Worm (Caenorhabditis elegans): ENCODE measurements around the gene F10E9.4.
A peak's percentile ranks its signal among the peaks of the same experiment; 100 is the strongest.

The F10E9.4 gene

DNA sequence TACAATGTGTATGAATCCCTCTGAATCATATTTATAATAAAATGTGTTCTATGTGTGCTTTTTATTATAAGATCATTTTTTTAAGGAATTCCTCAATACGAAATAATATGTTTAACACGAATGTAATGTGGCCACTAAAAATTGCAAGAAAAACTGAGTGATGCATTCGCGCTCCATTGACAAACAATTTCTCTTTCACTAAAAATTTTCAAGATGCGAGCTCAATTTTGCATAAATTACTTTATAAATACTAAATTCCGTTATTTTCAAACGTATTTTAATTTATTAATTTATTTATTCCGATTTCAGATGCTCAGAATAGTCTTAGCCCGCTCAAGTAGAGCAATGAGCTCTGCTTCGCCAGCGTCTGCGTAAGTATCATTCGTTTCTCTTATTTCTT is 42.6 kb upstream of the F10E9.4 start, which contains the start of gene mrps-9 (continued):
- peak; percentile 78 for TF ChIP-seq blmp-1 (tag; optimal IDR thresholded peaks at IDR 0.05)
- no peak for TF ChIP-seq isw-1 (GFP tag; IDR thresholded peaks at IDR 0.05)
- TF ChIP-seq xbp-1 (tag; optimal IDR thresholded peaks at IDR 0.05): peak; percentile 9
- TF ChIP-seq nhr-77 (tag; optimal IDR thresholded peaks at IDR 0.05): no peak
- TF ChIP-seq ces-1 (GFP tag; optimal IDR thresholded peaks at IDR 0.05): no peak
- no peak for TF ChIP-seq C34B4.2 (tag; optimal IDR thresholded peaks at IDR 0.05)
- TF ChIP-seq pax-3 (tag; optimal IDR thresholded peaks at IDR 0.05): no peak
- TF ChIP-seq vab-15 (tag; optimal IDR thresholded peaks at IDR 0.05): no peak
- peak in 1 of 2 experiments; percentile 60 for TF ChIP-seq lsy-2 (tag; optimal IDR thresholded peaks at IDR 0.05)
- peak; percentile 26 for TF ChIP-seq rnt-1 (tag; optimal IDR thresholded peaks at IDR 0.05)
- TF ChIP-seq mef-2 (tag; optimal IDR thresholded peaks at IDR 0.05): no peak
- no peak for TF ChIP-seq skn-1 (tag; optimal IDR thresholded peaks at IDR 0.05)
- no peak for TF ChIP-seq Y116A8C.19 (tag; optimal IDR thresholded peaks at IDR 0.05; ENCODE audit: borderline replicate concordance)
- no peak for TF ChIP-seq ceh-63 (GFP tag; optimal IDR thresholded peaks at IDR 0.05)
- no peak for TF ChIP-seq tlp-1 (tag; optimal IDR thresholded peaks at IDR 0.05)
- TF ChIP-seq zip-4 (GFP tag; optimal IDR thresholded peaks at IDR 0.05): no peak
- peak; percentile 38 for TF ChIP-seq lin-14 (GFP tag; optimal IDR thresholded peaks at IDR 0.05)
- peak; percentile 30 for TF ChIP-seq lir-3 (tag; optimal IDR thresholded peaks at IDR 0.05; ENCODE audit: poor library complexity)

DNA sequence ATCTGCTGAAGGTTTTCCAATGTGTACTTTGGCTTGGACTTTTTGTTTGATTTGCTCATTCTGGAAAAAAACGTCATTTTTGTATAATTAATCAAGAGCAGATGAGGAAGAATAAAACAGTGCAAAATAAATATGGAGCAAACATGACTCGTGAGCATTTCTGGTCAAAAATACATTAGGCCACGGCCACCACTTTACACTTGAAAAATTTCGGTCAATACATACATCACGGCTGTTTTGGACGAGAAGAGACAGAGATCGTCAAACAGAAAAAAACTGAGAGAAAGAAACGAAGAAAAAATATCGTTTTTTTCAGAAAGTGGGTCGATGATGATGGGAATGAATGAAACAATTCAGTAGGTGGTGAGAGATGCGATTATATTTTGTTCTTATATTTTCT is 40.0 kb upstream of the F10E9.4 start, which contains the start of the genes F09G8.7 and crn-7:
Gene F09G8.7 (minus strand): TSS at position 60 of the 400 bp plus-strand sequence.
Gene crn-7 (plus strand): TSS at position 236 of the 400 bp plus-strand sequence.
- TF ChIP-seq nhr-76 (tag; optimal IDR thresholded peaks at IDR 0.05) (no peak), lin-35 (GFP tag; optimal IDR thresholded peaks at IDR 0.05) (peak; percentile 23 to 31), unc-86 (tag; optimal IDR thresholded peaks at IDR 0.05) (no peak), ets-5 (GFP tag; IDR thresholded peaks at IDR 0.05) (no peak), fkh-8 (tag; optimal IDR thresholded peaks at IDR 0.05) (no peak), ama-1 (optimal IDR thresholded peaks at IDR 0.05) (no peak), nhr-28 (tag; optimal IDR thresholded peaks at IDR 0.05) (no peak), pag-3 (tag; optimal IDR thresholded peaks at IDR 0.05; ENCODE audit: borderline replicate concordance, insufficient read depth) (no peak), ztf-4 (tag; optimal IDR thresholded peaks at IDR 0.05) (no peak), ceh-8 (GFP tag; optimal IDR thresholded peaks at IDR 0.05) (no peak), nhr-77 (tag; optimal IDR thresholded peaks at IDR 0.05) (no peak), elt-3 (tag; optimal IDR thresholded peaks at IDR 0.05) (no peak), lin-15B (tag; optimal IDR thresholded peaks at IDR 0.05) (peak; percentile 15), sox-4 (tag; optimal IDR thresholded peaks at IDR 0.05) (no peak), nhr-85 (tag) (no peak), tlp-1 (tag; optimal IDR thresholded peaks at IDR 0.05) (no peak), ztf-11 (tag; optimal IDR thresholded peaks at IDR 0.05) (no peak), F16B12.6 (tag; optimal IDR thresholded peaks at IDR 0.05) (no peak), fkh-10 (GFP tag; optimal IDR thresholded peaks at IDR 0.05) (no peak), rnt-1 (tag; optimal IDR thresholded peaks at IDR 0.05) (peak; percentile 45), snpc-4 (tag; optimal IDR thresholded peaks at IDR 0.05) (no peak), dpl-1 (GFP tag; optimal IDR thresholded peaks at IDR 0.05) (peak in 2 of 3 experiments; percentile 36 to 44), hlh-17 (GFP tag; optimal IDR thresholded peaks at IDR 0.05; ENCODE audit: borderline replicate concordance) (no peak), lir-3 (tag; optimal IDR thresholded peaks at IDR 0.05; ENCODE audit: poor library complexity) (peak; percentile 24), elt-2 (tag; optimal IDR thresholded peaks at IDR 0.05) (no peak), skn-1 (tag; optimal IDR thresholded peaks at IDR 0.05) (peak; percentile 25), alr-1 (tag; optimal IDR thresholded peaks at IDR 0.05; ENCODE audit: borderline replicate concordance) (no peak), zip-4 (GFP tag; optimal IDR thresholded peaks at IDR 0.05) (no peak), fos-1 (tag; optimal IDR thresholded peaks at IDR 0.05) (no peak), vab-15 (tag; optimal IDR thresholded peaks at IDR 0.05) (no peak), nhr-20 (tag; optimal IDR thresholded peaks at IDR 0.05) (no peak), dsc-1 (tag; optimal IDR thresholded peaks at IDR 0.05) (no peak), sptf-1 (tag; optimal IDR thresholded peaks at IDR 0.05) (no peak), hpl-2 (GFP tag; optimal IDR thresholded peaks at IDR 0.05) (no peak), C04F5.9 (tag; optimal IDR thresholded peaks at IDR 0.05) (no peak), nhr-47 (tag; optimal IDR thresholded peaks at IDR 0.05) (no peak), tbx-2 (tag; optimal IDR thresholded peaks at IDR 0.05) (no peak), ceh-90 (tag; optimal IDR thresholded peaks at IDR 0.05) (no peak), ces-1 (GFP tag; optimal IDR thresholded peaks at IDR 0.05) (no peak), lin-14 (GFP tag; optimal IDR thresholded peaks at IDR 0.05) (no peak), nhr-90 (tag; optimal IDR thresholded peaks at IDR 0.05; ENCODE audit: poor library complexity) (no peak)
